Worm (Caenorhabditis elegans): Measurements from ENCODE around the gene R160.12.

The R160.12 gene

DNA sequence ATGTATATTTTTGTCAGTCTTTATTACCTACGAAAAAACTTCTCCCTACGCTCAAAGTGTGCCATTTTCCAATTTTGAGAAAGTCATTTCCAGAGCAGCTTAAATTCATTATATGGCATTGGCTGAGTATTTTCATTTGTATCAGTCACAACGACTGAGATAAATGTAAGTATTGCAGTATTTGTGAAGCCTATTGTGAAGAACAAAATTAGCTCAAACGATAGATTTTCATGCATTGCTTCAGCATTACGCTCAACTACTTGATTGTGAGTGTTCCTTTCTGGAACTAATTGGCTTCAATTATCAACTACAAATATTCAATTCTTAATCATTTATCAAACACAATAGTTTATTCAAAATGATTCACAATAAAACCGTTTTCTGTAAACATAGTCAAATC is at the start of gene R160.12:
R160.12 (minus strand) TSS at position 101 of the 400 bp plus-strand sequence.
- TF ChIP-seq ztf-29 (GFP tag; IDR thresholded peaks at IDR 0.05) (no peak), klf-2 (GFP tag; conservative IDR thresholded peaks at IDR 0.05) (no peak)

- no peak for TF ChIP-seq tab-1 (GFP tag; IDR thresholded peaks at IDR 0.05)
- no peak for TF ChIP-seq flt-1 (GFP tag; IDR thresholded peaks at IDR 0.05)
- TF ChIP-seq ztf-29 (GFP tag; IDR thresholded peaks at IDR 0.05): no peak
- no peak for TF ChIP-seq ztf-23 (GFP tag; IDR thresholded peaks at IDR 0.05)
- no peak for TF ChIP-seq klf-2 (GFP tag; conservative IDR thresholded peaks at IDR 0.05)
- no peak for TF ChIP-seq cog-1 (tag; optimal IDR thresholded peaks at IDR 0.05)
- no peak for TF ChIP-seq ref-1 (GFP tag; conservative IDR thresholded peaks at IDR 0.05)
- no peak for TF ChIP-seq T22C8.4 (GFP tag; IDR thresholded peaks at IDR 0.05)
- no peak for TF ChIP-seq med-1 (GFP tag; optimal IDR thresholded peaks at IDR 0.05; ENCODE audit: insufficient read depth)
Measured at ce11 chrX:4427387-4427786, 49.8 kb upstream of the R160.12 start.

DNA sequence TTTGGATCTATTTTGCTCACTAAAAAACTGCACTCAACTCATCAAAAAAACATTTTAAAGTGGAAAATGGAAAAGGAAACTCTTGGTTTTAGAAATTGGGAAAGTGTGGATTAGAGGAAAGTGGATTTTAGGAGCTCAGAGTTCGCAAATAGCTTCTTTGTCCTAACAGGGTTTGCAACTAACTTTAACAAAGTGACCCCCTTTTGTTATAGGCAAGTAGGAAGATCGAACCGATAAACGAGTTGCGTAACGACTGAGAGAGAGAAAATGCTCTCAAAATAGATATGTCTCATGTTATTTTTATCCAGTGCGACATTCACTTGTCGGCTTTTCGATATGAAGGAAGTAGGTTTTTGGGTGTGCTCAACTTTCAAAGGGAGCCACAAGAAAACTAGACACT is 48.9 kb upstream of the R160.12 start:
- TF ChIP-seq ztf-23 (GFP tag; IDR thresholded peaks at IDR 0.05): no peak

ce11 chrX:4424254-4424653 is 46.7 kb upstream of the R160.12 start:
- TF ChIP-seq ref-1 (GFP tag; conservative IDR thresholded peaks at IDR 0.05) (no peak), tab-1 (GFP tag; IDR thresholded peaks at IDR 0.05) (no peak), med-1 (GFP tag; optimal IDR thresholded peaks at IDR 0.05; ENCODE audit: insufficient read depth) (no peak), cog-1 (tag; optimal IDR thresholded peaks at IDR 0.05) (no peak), ztf-29 (GFP tag; IDR thresholded peaks at IDR 0.05) (no peak), flt-1 (GFP tag; IDR thresholded peaks at IDR 0.05) (no peak)

DNA sequence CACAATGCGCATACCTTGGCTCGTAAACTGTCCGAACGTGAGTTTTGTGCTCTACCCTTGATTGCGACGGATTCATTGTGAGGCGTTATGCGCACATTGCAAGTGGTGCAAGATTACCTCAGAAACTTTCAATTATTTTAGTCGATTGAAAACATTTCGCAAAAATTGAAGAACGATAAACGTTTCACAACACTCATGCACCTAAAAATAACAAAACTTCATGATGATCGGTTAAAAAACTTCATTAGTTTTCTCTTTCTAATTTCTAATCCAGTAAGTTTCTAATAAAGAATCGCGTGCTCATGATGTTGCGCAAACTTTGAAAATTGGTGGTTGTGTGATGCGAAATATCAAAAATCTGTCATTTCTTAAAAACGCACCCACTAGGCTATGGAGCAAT is 41.2 kb upstream of the R160.12 start, which contains the start of gene dop-1:
dop-1 (minus strand) TSS at position 101 of the 400 bp plus-strand sequence.
- TF ChIP-seq cog-1 (tag; optimal IDR thresholded peaks at IDR 0.05): no peak
- no peak for TF ChIP-seq flt-1 (GFP tag; IDR thresholded peaks at IDR 0.05)
- no peak for TF ChIP-seq med-1 (GFP tag; optimal IDR thresholded peaks at IDR 0.05; ENCODE audit: insufficient read depth)
- TF ChIP-seq ztf-23 (GFP tag; IDR thresholded peaks at IDR 0.05): no peak
- no peak for TF ChIP-seq T22C8.4 (GFP tag; IDR thresholded peaks at IDR 0.05)
- no peak for TF ChIP-seq ztf-29 (GFP tag; IDR thresholded peaks at IDR 0.05)
- no peak for TF ChIP-seq tab-1 (GFP tag; IDR thresholded peaks at IDR 0.05)
- no peak for TF ChIP-seq klf-2 (GFP tag; conservative IDR thresholded peaks at IDR 0.05)
- no peak for TF ChIP-seq ref-1 (GFP tag; conservative IDR thresholded peaks at IDR 0.05)

ce11 chrX:4415289-4415688 is 37.7 kb upstream of the R160.12 start:
- no peak for TF ChIP-seq ref-1 (GFP tag; conservative IDR thresholded peaks at IDR 0.05)
- no peak for TF ChIP-seq flt-1 (GFP tag; IDR thresholded peaks at IDR 0.05)
- TF ChIP-seq cog-1 (tag; optimal IDR thresholded peaks at IDR 0.05): no peak
- no peak for TF ChIP-seq tab-1 (GFP tag; IDR thresholded peaks at IDR 0.05)

DNA sequence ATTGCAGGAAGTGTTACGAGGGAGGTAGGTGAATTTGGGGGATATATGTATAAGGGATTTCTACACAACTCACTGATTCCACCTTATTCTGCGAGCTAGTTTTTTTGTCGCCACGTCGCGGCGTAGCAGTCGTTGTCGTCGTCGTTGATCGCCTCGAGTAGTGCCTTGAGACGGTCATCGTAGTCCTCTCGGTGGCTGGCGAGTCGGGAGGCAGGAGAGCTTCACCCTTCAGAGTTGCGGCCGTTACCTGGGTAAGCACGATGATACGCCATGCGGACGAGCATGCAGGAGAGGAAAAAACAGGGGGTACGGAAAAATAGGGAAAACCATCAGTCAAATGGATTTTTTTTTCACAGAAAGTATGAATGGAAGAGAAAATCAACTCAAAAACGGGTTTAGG is 35.6 kb upstream of the R160.12 start:
- no peak for TF ChIP-seq cog-1 (tag; optimal IDR thresholded peaks at IDR 0.05)
- no peak for TF ChIP-seq tab-1 (GFP tag; IDR thresholded peaks at IDR 0.05)
- no peak for TF ChIP-seq flt-1 (GFP tag; IDR thresholded peaks at IDR 0.05)
- TF ChIP-seq med-1 (GFP tag; optimal IDR thresholded peaks at IDR 0.05; ENCODE audit: insufficient read depth): no peak
- TF ChIP-seq T22C8.4 (GFP tag; IDR thresholded peaks at IDR 0.05): no peak

DNA sequence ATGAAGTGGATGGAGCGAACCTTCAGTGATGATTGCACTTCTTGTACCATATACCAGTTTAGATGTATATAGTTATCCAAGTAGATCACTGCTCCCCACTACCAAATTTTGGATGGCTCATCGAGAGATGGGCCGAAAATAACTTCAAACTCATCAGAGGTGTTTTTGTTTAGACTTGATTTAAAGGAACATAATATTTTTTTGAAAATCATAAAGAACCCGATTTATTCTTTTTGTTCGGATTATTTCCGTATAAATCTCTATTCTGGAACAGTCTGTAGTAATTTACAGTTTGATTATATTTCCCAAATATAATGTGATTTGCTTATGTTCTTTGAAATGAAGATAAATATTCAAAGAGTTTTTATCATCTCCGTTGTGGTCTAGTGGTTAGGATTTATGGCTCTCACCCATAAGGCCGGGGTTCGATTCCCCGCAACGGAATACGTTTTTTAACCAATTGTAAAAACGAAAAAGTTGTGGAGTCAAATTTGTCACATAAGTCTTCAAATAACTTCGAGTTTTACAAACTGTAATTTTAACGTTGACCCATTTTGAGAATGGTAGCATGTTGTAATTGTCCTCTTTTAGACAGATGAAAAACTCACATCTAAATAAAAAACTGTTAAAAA is 32.8 kb upstream of the R160.12 start:
- TF ChIP-seq flt-1 (GFP tag; IDR thresholded peaks at IDR 0.05): no peak
- TF ChIP-seq T22C8.4 (GFP tag; IDR thresholded peaks at IDR 0.05): no peak
- no peak for TF ChIP-seq tab-1 (GFP tag; IDR thresholded peaks at IDR 0.05)

DNA sequence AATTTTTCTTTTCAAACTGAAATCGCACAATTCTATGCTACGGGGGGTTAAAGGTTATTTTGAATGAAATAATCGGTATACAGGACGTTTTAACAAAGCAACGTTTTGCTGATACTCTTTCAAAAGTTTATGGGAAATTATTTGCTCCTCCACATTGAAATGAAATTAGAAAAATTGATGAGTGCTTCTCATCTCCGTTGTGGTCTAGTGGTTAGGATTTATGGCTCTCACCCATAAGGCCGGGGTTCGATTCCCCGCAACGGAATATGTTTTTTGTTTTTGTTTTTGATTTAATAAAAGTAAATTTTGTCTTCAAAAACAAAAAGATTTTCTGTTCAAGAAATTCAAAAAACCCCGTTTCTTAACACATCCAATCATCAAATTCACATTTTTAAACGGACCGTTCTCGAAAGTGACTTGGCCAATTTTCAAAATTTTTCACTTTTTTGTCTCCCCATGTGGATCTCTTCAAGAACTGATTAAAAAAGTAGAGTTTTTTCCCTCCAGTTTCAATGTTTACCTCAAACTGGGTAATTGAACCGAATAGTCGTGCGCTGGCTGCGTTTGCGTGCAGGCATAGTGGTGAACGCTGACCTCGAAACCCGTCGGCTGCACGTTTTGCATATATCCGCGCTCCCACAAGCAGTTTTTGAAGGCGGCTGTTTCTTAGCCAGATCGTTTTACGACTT is 32.1 kb upstream of the R160.12 start:
- TF ChIP-seq med-1 (GFP tag; optimal IDR thresholded peaks at IDR 0.05; ENCODE audit: insufficient read depth) (no peak), cog-1 (tag; optimal IDR thresholded peaks at IDR 0.05) (no peak), ref-1 (GFP tag; conservative IDR thresholded peaks at IDR 0.05) (no peak), klf-2 (GFP tag; conservative IDR thresholded peaks at IDR 0.05) (no peak)

DNA sequence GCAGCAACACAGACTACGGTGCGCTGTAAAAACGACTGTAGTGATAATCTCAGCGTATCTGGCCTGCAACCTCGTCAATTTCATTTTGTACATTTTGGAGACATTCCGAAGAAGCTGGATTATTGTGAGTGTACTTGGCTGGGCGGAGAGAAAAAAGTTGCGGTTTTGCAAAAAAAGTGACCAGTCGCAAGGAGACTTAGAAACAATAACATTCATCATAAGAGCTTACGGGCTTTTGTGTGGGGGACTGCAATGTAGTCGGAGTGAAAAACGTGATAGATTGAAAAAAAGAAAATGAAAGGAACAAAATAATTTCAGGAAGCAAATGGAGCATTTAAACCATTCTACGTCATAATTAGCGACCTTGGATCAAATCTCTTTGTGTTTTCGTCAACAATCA is 30.9 kb upstream of the R160.12 start:
- TF ChIP-seq cog-1 (tag; optimal IDR thresholded peaks at IDR 0.05) (no peak), ref-1 (GFP tag; conservative IDR thresholded peaks at IDR 0.05) (no peak)

DNA sequence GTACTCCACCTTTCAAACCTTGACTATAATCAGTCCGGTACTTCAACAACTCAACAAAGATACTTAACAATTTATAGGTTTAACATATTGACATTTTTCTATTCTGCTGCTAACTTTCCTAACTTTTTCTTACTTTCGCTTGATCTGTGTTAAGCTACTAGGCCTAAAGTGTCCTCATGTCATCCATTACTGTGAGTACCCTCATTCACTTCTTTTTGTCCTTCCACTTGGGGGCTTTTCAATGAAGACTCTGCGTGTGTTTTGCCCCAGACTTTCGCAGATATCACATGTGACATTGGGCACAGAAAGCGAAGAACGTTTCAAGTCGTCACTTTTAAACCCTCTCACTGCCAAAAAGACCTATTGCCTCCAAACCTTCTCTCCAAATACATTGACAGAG is 27.1 kb upstream of the R160.12 start:
- no peak for TF ChIP-seq T22C8.4 (GFP tag; IDR thresholded peaks at IDR 0.05)

ce11 chrX:4402854-4403253 is 25.3 kb upstream of the R160.12 start, which contains the start of gene D1079.1:
D1079.1 (plus strand) TSS chrX:4403154.
- no peak for TF ChIP-seq med-1 (GFP tag; optimal IDR thresholded peaks at IDR 0.05; ENCODE audit: insufficient read depth)
- TF ChIP-seq tab-1 (GFP tag; IDR thresholded peaks at IDR 0.05): no peak
- TF ChIP-seq T22C8.4 (GFP tag; IDR thresholded peaks at IDR 0.05): no peak
- no peak for TF ChIP-seq flt-1 (GFP tag; IDR thresholded peaks at IDR 0.05)
- TF ChIP-seq ztf-29 (GFP tag; IDR thresholded peaks at IDR 0.05): no peak
- no peak for TF ChIP-seq ztf-23 (GFP tag; IDR thresholded peaks at IDR 0.05)
- no peak for TF ChIP-seq cog-1 (tag; optimal IDR thresholded peaks at IDR 0.05)
- no peak for TF ChIP-seq ref-1 (GFP tag; conservative IDR thresholded peaks at IDR 0.05)
- no peak for TF ChIP-seq klf-2 (GFP tag; conservative IDR thresholded peaks at IDR 0.05)

Measured in whole organism, midembryonic.